Fruit fly (Drosophila melanogaster) whole organism, embryonic: ENCODE measurements around the gene CG15539.

Experiments
- Bteb2 ChIP-seq: fragments of 200-800 bp; sonication (Bioruptor generic); optimal IDR thresholded peaks from 2 replicates; lab custom pipeline; 2016; ENCODE audit warnings: missing biosample characterization, missing genetic modification characterization
- CG10321 ChIP-seq: fragments of 200-800 bp; sonication (Bioruptor generic); IDR thresholded peaks from 2 replicates; pipeline ENCODE4 v1.3.6; 2022; ENCODE audit warnings: missing biosample characterization, missing genetic modification characterization
- CG13123 ChIP-seq: fragments of 200-800 bp; sonication (Bioruptor generic); optimal IDR thresholded peaks from 2 replicates; lab custom pipeline; 2016; ENCODE audit warnings: missing biosample characterization, missing genetic modification characterization
- CG14050 ChIP-seq: fragments of 200-800 bp; sonication (Bioruptor generic); IDR thresholded peaks from 3 replicates; pipeline ENCODE4 v1.3.6; 2022; ENCODE audit warnings: missing biosample characterization, missing genetic modification characterization
- CG14441 ChIP-seq: fragments of 200-800 bp; sonication (Bioruptor generic); IDR thresholded peaks from 2 replicates; pipeline ENCODE4 v1.3.6; 2022; ENCODE audit warnings: missing biosample characterization, missing genetic modification characterization
- CG14710 ChIP-seq: fragments of 200-800 bp; sonication (Bioruptor generic); optimal IDR thresholded peaks from 3 replicates; lab custom pipeline; 2019; ENCODE audit warnings: missing biosample characterization, mild to moderate bottlenecking, missing genetic modification characterization, moderate library complexity
- CG14860 ChIP-seq: fragments of 200-800 bp; sonication (Bioruptor generic); IDR thresholded peaks from 3 replicates; pipeline ENCODE4 v1.3.6; 2022; ENCODE audit warnings: missing biosample characterization, missing genetic modification characterization; ENCODE audit not compliant: partially characterized antibody
- CG1647 ChIP-seq: fragments of 200-800 bp; sonication (Bioruptor generic); optimal IDR thresholded peaks from 3 replicates; lab custom pipeline; 2016; ENCODE audit warnings: missing biosample characterization, missing genetic modification characterization
- CG17328 ChIP-seq: fragments of 200-800 bp; sonication (Bioruptor generic); IDR thresholded peaks from 2 replicates; pipeline ENCODE4 v1.3.6; 2022; ENCODE audit warnings: missing biosample characterization, missing genetic modification characterization
- CG30403 ChIP-seq: fragments of 200-800 bp; sonication (Bioruptor generic); optimal IDR thresholded peaks from 3 replicates; lab custom pipeline; 2016; ENCODE audit warnings: missing biosample characterization, missing genetic modification characterization
- CG34422 ChIP-seq: fragments of 200-800 bp; sonication (Bioruptor generic); IDR thresholded peaks from 3 replicates; pipeline ENCODE4 v1.3.6; 2022; ENCODE audit warnings: missing biosample characterization, missing genetic modification characterization
- CG3838 ChIP-seq: fragments of 200-800 bp; sonication (Bioruptor generic); optimal IDR thresholded peaks from 3 replicates; lab custom pipeline; 2016; ENCODE audit warnings: missing biosample characterization, missing genetic modification characterization
- CG4404 ChIP-seq: fragments of 200-800 bp; sonication (Bioruptor generic); IDR thresholded peaks from 2 replicates; pipeline ENCODE4 v1.3.6; 2022; ENCODE audit warnings: missing biosample characterization, missing genetic modification characterization
- CG4854 ChIP-seq: fragments of 200-800 bp; sonication (Bioruptor generic); optimal IDR thresholded peaks from 2 replicates; lab custom pipeline; 2016; ENCODE audit warnings: missing biosample characterization, missing genetic modification characterization, inconsistent platforms
- CG6765 ChIP-seq: fragments of 200-800 bp; sonication (Bioruptor generic); optimal IDR thresholded peaks from 3 replicates; lab custom pipeline; 2017; ENCODE audit warnings: missing biosample characterization, mild to moderate bottlenecking, missing genetic modification characterization
- CG9932 ChIP-seq: fragments of 200-800 bp; sonication (Bioruptor generic); IDR thresholded peaks from 2 replicates; pipeline ENCODE4 v1.3.6; 2022; ENCODE audit warnings: missing biosample characterization, missing genetic modification characterization
- Dip3 ChIP-seq: fragments of 200-800 bp; sonication (Bioruptor generic); optimal IDR thresholded peaks from 3 replicates; lab custom pipeline; 2016; ENCODE audit warnings: missing biosample characterization, missing genetic modification characterization
- Fer3 ChIP-seq: fragments of 200-800 bp; sonication (Bioruptor generic); optimal IDR thresholded peaks from 2 replicates; lab custom pipeline; 2018; ENCODE audit warnings: missing biosample characterization, mild to moderate bottlenecking, missing genetic modification characterization, moderate library complexity
- Lim3 ChIP-seq: fragments of 200-800 bp; sonication (Bioruptor generic); IDR thresholded peaks from 2 replicates; pipeline ENCODE4 v1.3.6; 2022; ENCODE audit warnings: missing biosample characterization, missing genetic modification characterization
- Lpt ChIP-seq: fragments of >200 bp; optimal IDR thresholded peaks from 2 replicates; lab custom pipeline; 2018; ENCODE audit warnings: missing biosample characterization, missing genetic modification characterization
- MESR4 ChIP-seq: fragments of 200-800 bp; sonication (Bioruptor generic); optimal IDR thresholded peaks from 2 replicates; lab custom pipeline; 2018; ENCODE audit warnings: missing biosample characterization, mild to moderate bottlenecking, missing genetic modification characterization, moderate library complexity
- Max ChIP-seq: fragments of 200-800 bp; sonication (Bioruptor generic); optimal IDR thresholded peaks from 2 replicates; lab custom pipeline; 2016; ENCODE audit warnings: missing biosample characterization, mild to moderate bottlenecking, missing genetic modification characterization
- NC2β ChIP-seq: fragments of 200-800 bp; sonication (Bioruptor generic); optimal IDR thresholded peaks from 2 replicates; lab custom pipeline; 2016; ENCODE audit warnings: missing biosample characterization, missing genetic modification characterization
- Pdp1 ChIP-seq, 2 experiments: fragments of 200-800 bp; sonication (Bioruptor generic); optimal IDR thresholded peaks; 3 replicates each; lab custom pipeline; 2016; ENCODE audit warnings: missing biosample characterization in 2 of 2, missing genetic modification characterization in 2 of 2, mild to moderate bottlenecking in 1 of 2, moderate library complexity in 1 of 2
- Sry-δ ChIP-seq: fragments of 200-800 bp; sonication (Bioruptor generic); optimal IDR thresholded peaks from 2 replicates; lab custom pipeline; 2016; ENCODE audit warnings: missing biosample characterization, missing genetic modification characterization
- ase ChIP-seq: fragments of 200-800 bp; sonication (Bioruptor generic); IDR thresholded peaks from 3 replicates; pipeline ENCODE4 v1.3.6; 2022; ENCODE audit warnings: missing biosample characterization, missing genetic modification characterization
- ato ChIP-seq: fragments of 200-800 bp; sonication (Bioruptor generic); IDR thresholded peaks from 2 replicates; pipeline ENCODE4 v1.3.6; 2022; ENCODE audit warnings: missing biosample characterization, missing genetic modification characterization; ENCODE audit not compliant: partially characterized antibody
- bsh ChIP-seq, 2 experiments: fragments of 200-800 bp; sonication (Bioruptor generic); optimal IDR thresholded peaks; 2 replicates each; lab custom pipeline; 2017 to 2018; ENCODE audit warnings: mild to moderate bottlenecking in 2 of 2, missing biosample characterization in 2 of 2, missing genetic modification characterization in 2 of 2, moderate library complexity in 1 of 2
- chm ChIP-seq: fragments of 200-800 bp; sonication (Bioruptor generic); IDR thresholded peaks from 2 replicates; pipeline ENCODE4 v1.3.6; 2022; ENCODE audit warnings: missing biosample characterization, missing genetic modification characterization
- ci ChIP-seq: fragments of 200-800 bp; sonication (Bioruptor generic); IDR thresholded peaks from 3 replicates; pipeline ENCODE4 v1.3.6; 2022; ENCODE audit warnings: missing biosample characterization, missing genetic modification characterization
- cwo ChIP-seq: fragments of 200-800 bp; sonication (Bioruptor generic); optimal IDR thresholded peaks from 3 replicates; lab custom pipeline; 2017; ENCODE audit warnings: missing biosample characterization, missing genetic modification characterization, mild to moderate bottlenecking, moderate library complexity, missing genetic modification reagents
- dimm ChIP-seq: fragments of 200-800 bp; sonication (Bioruptor generic); IDR thresholded peaks from 2 replicates; pipeline ENCODE4 v1.3.6; 2022; ENCODE audit warnings: missing biosample characterization, missing genetic modification characterization
- dysf ChIP-seq: fragments of 200-800 bp; sonication (Bioruptor generic); IDR thresholded peaks from 3 replicates; pipeline ENCODE4 v1.3.6; 2022; ENCODE audit warnings: missing biosample characterization, missing genetic modification characterization
- eve ChIP-seq, 2 experiments: fragments of >200 bp; optimal IDR thresholded peaks; 2 replicates each; lab custom pipeline; 2017; ENCODE audit warnings: missing biosample characterization in 2 of 2, missing genetic modification characterization in 2 of 2
- ewg ChIP-seq: fragments of 200-800 bp; sonication (Bioruptor generic); optimal IDR thresholded peaks from 3 replicates; lab custom pipeline; 2017; ENCODE audit warnings: mild to moderate bottlenecking, missing biosample characterization, missing genetic modification reagents, missing genetic modification characterization
- fd96Cb ChIP-seq: fragments of 200-800 bp; sonication (Bioruptor generic); optimal IDR thresholded peaks from 2 replicates; lab custom pipeline; 2018; ENCODE audit warnings: missing biosample characterization, mild to moderate bottlenecking, missing genetic modification characterization, moderate library complexity
- gfzf ChIP-seq: fragments of 200-800 bp; sonication (Bioruptor generic); optimal IDR thresholded peaks from 2 replicates; lab custom pipeline; 2016; ENCODE audit warnings: missing biosample characterization, mild to moderate bottlenecking, missing genetic modification characterization, moderate library complexity
- grn ChIP-seq: fragments of 200-800 bp; sonication (Bioruptor generic); optimal IDR thresholded peaks from 3 replicates; lab custom pipeline; 2017; ENCODE audit warnings: missing biosample characterization, missing genetic modification characterization
- insv ChIP-seq, 2 experiments: fragments of 200-800 bp; sonication (Bioruptor generic); optimal IDR thresholded peaks; 3 replicates each; lab custom pipeline; 2016 to 2018; ENCODE audit warnings: missing biosample characterization in 2 of 2, missing genetic modification characterization in 2 of 2
- jumu ChIP-seq: fragments of 200-800 bp; sonication (Bioruptor generic); optimal IDR thresholded peaks from 3 replicates; lab custom pipeline; 2016; ENCODE audit warnings: missing biosample characterization, missing genetic modification characterization
- kay ChIP-seq: fragments of 200-800 bp; sonication (Bioruptor generic); optimal IDR thresholded peaks from 2 replicates; lab custom pipeline; 2016; ENCODE audit warnings: missing biosample characterization, missing genetic modification characterization
- kni ChIP-seq: fragments of 200-800 bp; sonication (Bioruptor generic); optimal IDR thresholded peaks from 3 replicates; lab custom pipeline; 2017; ENCODE audit warnings: mild to moderate bottlenecking, missing biosample characterization, missing genetic modification reagents, missing genetic modification characterization
- lbe ChIP-seq: fragments of 200-800 bp; sonication (Bioruptor generic); optimal IDR thresholded peaks from 2 replicates; lab custom pipeline; 2016; ENCODE audit warnings: missing biosample characterization, mild to moderate bottlenecking, missing genetic modification characterization
- mld ChIP-seq: fragments of 200-800 bp; sonication (Bioruptor generic); IDR thresholded peaks from 3 replicates; pipeline ENCODE4 v1.3.6; 2022; ENCODE audit warnings: missing biosample characterization, missing genetic modification characterization; ENCODE audit not compliant: partially characterized antibody
- oc ChIP-seq: fragments of 200-800 bp; sonication (Bioruptor generic); optimal IDR thresholded peaks from 2 replicates; lab custom pipeline; 2018; ENCODE audit warnings: missing biosample characterization, mild to moderate bottlenecking, missing genetic modification characterization, moderate library complexity
- org-1 ChIP-seq: fragments of 200-800 bp; sonication (Bioruptor generic); optimal IDR thresholded peaks from 2 replicates; lab custom pipeline; 2017; ENCODE audit warnings: missing biosample characterization, missing genetic modification characterization
- prd ChIP-seq, 3 experiments: fragments of >200 bp in 2 of 3; fragments of 200-800 bp in 1 of 3; sonication (Bioruptor generic) in 1 of 3; optimal IDR thresholded peaks in 2 of 3; IDR thresholded peaks in 1 of 3; 2 replicates in 2 of 3; 3 replicates in 1 of 3; pipeline versions ENCODE4 v1.3.6 to Lab custom; 2017 to 2022; ENCODE audit warnings: missing biosample characterization in 1 of 3, missing genetic modification characterization in 1 of 3
- seq ChIP-seq: fragments of 200-800 bp; sonication (Bioruptor generic); IDR thresholded peaks from 2 replicates; pipeline ENCODE4 v1.3.6; 2022; ENCODE audit warnings: missing biosample characterization, missing genetic modification characterization
- shn ChIP-seq: fragments of 200-800 bp; sonication (Bioruptor generic); optimal IDR thresholded peaks from 3 replicates; lab custom pipeline; 2016; ENCODE audit warnings: missing biosample characterization, missing genetic modification characterization
- toy ChIP-seq: fragments of 200-800 bp; sonication (Bioruptor generic); IDR thresholded peaks from 2 replicates; pipeline ENCODE4 v1.3.6; 2022; ENCODE audit warnings: missing biosample characterization, missing genetic modification characterization
- wor ChIP-seq: fragments of 200-800 bp; sonication (Bioruptor generic); IDR thresholded peaks from 2 replicates; pipeline ENCODE4 v1.3.6; 2022; ENCODE audit warnings: missing biosample characterization, missing genetic modification characterization

The CG15539 gene

DNA sequence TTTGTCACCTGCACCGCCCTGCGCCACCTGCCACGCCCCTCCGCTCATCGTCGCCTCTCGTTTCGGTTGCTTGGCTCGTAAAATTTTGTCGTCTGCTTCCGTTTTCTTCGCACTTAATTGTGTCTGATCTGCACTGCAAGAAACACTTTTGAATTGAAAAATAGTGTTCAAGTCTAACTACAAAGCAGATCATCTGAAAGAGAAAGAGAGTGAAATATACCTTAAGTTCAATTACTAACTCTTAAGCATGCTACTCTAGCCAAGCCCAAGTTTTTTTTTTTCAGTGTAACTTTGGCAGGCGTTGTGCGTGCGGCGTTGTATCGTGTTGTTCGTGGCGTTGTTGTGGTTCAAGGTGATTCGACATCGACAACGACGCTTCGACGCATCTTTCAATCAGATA is 34.4 kb downstream of the CG15539 start (continued):
- TF ChIP-seq CG4854 (GFP tag; lab: Kevin White, UChicago) (peak; percentile 87), Pdp1 (GFP tag; optimal IDR thresholded peaks at IDR 0.05; lab: Kevin White, UChicago) (peak; percentile 93 to 94), org-1 (peak; percentile 93), ci (GFP tag; lab: Robert Waterston, UW) (peak; percentile 96), CG6765 (GFP tag; lab: Kevin White, UChicago) (peak; percentile 87), kni (peak; percentile 25), cwo (peak; percentile 88), Lpt (GFP tag; lab: Kevin White, UChicago) (no peak), Fer3 (tag; lab: Kevin White, UChicago) (peak; percentile 95), CG30403 (GFP tag; lab: Kevin White, UChicago) (peak; percentile 94), dimm (GFP tag; lab: Robert Waterston, UW) (peak; percentile 85), CG14710 (peak; percentile 77), CG10321 (GFP tag; lab: Robert Waterston, UW) (peak; percentile 71; the same call in 1 of the 2 replicates), lbe (GFP tag; lab: Kevin White, UChicago) (no peak), insv (GFP tag; optimal IDR thresholded peaks at IDR 0.05; lab: Kevin White, UChicago) (peak in 1 of 2 experiments; percentile 33), bsh (GFP tag; optimal IDR thresholded peaks at IDR 0.05; lab: Kevin White, UChicago) (peak; percentile 13 to 93), kay (GFP tag; lab: Kevin White, UChicago) (peak; percentile 80), CG14860 (GFP tag; lab: Robert Waterston, UW) (no peak), ase (GFP tag; lab: Robert Waterston, UW) (peak; percentile 88), CG4404 (GFP tag; lab: Robert Waterston, UW) (peak; percentile 71), CG13123 (peak; percentile 86), MESR4 (GFP tag; lab: Kevin White, UChicago) (peak; percentile 31), seq (GFP tag; lab: Robert Waterston, UW) (peak; percentile 92), dysf (GFP tag; lab: Robert Waterston, UW) (peak; percentile 95), shn (GFP tag; lab: Kevin White, UChicago) (peak; percentile 84), CG14050 (GFP tag; lab: Robert Waterston, UW) (peak; percentile 91), Dip3 (GFP tag; lab: Kevin White, UChicago) (peak; percentile 85), CG34422 (GFP tag; lab: Robert Waterston, UW) (peak; percentile 94), fd96Cb (tag; lab: Kevin White, UChicago) (peak; percentile 91), NC2β (GFP tag; lab: Kevin White, UChicago) (peak; percentile 78), chm (peak; percentile 90), gfzf (GFP tag; lab: Kevin White, UChicago) (peak; percentile 8), CG9932 (GFP tag; lab: Robert Waterston, UW) (peak; percentile 92), wor (GFP tag; lab: Robert Waterston, UW) (peak; percentile 82), jumu (GFP tag; lab: Kevin White, UChicago) (peak; percentile 95), prd (optimal IDR thresholded peaks at IDR 0.05; lab: Kevin White, UChicago) (no peak), prd (GFP tag; IDR thresholded peaks at IDR 0.05; lab: Robert Waterston, UW) (peak; percentile 95), ewg (GFP tag; lab: Kevin White, UChicago) (peak; percentile 80), CG1647 (GFP tag; lab: Kevin White, UChicago) (peak; percentile 92), ato (no peak), Lim3 (GFP tag; lab: Robert Waterston, UW) (peak; percentile 81), eve (GFP tag; optimal IDR thresholded peaks at IDR 0.05; lab: Kevin White, UChicago) (peak in 1 of 2 experiments; percentile 94), Sry-δ (GFP tag; lab: Kevin White, UChicago) (peak; percentile 66), toy (GFP tag; lab: Robert Waterston, UW) (peak; percentile 67), Max (GFP tag; lab: Kevin White, UChicago) (peak; percentile 83), grn (GFP tag; lab: Kevin White, UChicago) (peak; percentile 21), CG14441 (GFP tag; lab: Robert Waterston, UW) (peak; percentile 95), CG17328 (GFP tag; lab: Robert Waterston, UW) (peak; percentile 93), oc (tag; lab: Kevin White, UChicago) (peak; percentile 86), CG3838 (peak; percentile 81), Bteb2 (peak; percentile 88), mld (no peak)
